Fruit fly (Drosophila melanogaster) whole organism, prepupa: ENCODE data around the gene CG10839.

Source experiments
- Blimp-1 ChIP-seq: fragments of 200-800 bp; sonication (Bioruptor generic); optimal IDR thresholded peaks from 3 replicates; lab custom pipeline; 2017; ENCODE audit warnings: missing biosample characterization, missing genetic modification characterization, mild to moderate bottlenecking, moderate library complexity, missing genetic modification reagents
- CG10669 ChIP-seq: fragments of 200-800 bp; sonication (Bioruptor generic); optimal IDR thresholded peaks from 3 replicates; lab custom pipeline; 2018; ENCODE audit warnings: missing biosample characterization, mild to moderate bottlenecking, missing genetic modification characterization, moderate library complexity
- CG11902 ChIP-seq: fragments of 200-800 bp; sonication (Bioruptor generic); optimal IDR thresholded peaks from 3 replicates; lab custom pipeline; 2016; ENCODE audit warnings: missing biosample characterization, missing genetic modification characterization
- CG1621 ChIP-seq: fragments of 200-800 bp; sonication (Bioruptor generic); optimal IDR thresholded peaks from 3 replicates; lab custom pipeline; 2018; ENCODE audit warnings: missing biosample characterization, mild to moderate bottlenecking, missing genetic modification characterization
- CG16779 ChIP-seq: fragments of 200-800 bp; sonication (Bioruptor generic); optimal IDR thresholded peaks from 3 replicates; lab custom pipeline; 2017; ENCODE audit warnings: missing biosample characterization, mild to moderate bottlenecking, missing genetic modification characterization
- CG3032 ChIP-seq: fragments of 200-800 bp; optimal IDR thresholded peaks from 2 replicates; lab custom pipeline; 2019; ENCODE audit warnings: missing biosample characterization, mild to moderate bottlenecking, missing genetic modification characterization, moderate library complexity
- CG32006 ChIP-seq: fragments of 200-800 bp; sonication (Bioruptor generic); optimal IDR thresholded peaks from 3 replicates; lab custom pipeline; 2017; ENCODE audit warnings: missing biosample characterization, mild to moderate bottlenecking, missing genetic modification characterization
- CG4318 ChIP-seq: fragments of 200-800 bp; sonication (Bioruptor generic); optimal IDR thresholded peaks from 3 replicates; lab custom pipeline; 2017; ENCODE audit warnings: missing biosample characterization, mild to moderate bottlenecking, missing genetic modification characterization
- CG6163 ChIP-seq: fragments of 200-800 bp; sonication (Bioruptor generic); IDR thresholded peaks from 3 replicates; pipeline ENCODE4 v1.3.6; 2022; ENCODE audit warnings: missing biosample characterization, missing genetic modification characterization
- CG6808 ChIP-seq: fragments of 200-800 bp; sonication (Bioruptor generic); optimal IDR thresholded peaks from 3 replicates; lab custom pipeline; 2017; ENCODE audit warnings: missing biosample characterization, missing genetic modification characterization, mild to moderate bottlenecking, moderate library complexity, missing genetic modification reagents
- CG7368 ChIP-seq: fragments of 200-800 bp; sonication (Bioruptor generic); optimal IDR thresholded peaks from 3 replicates; lab custom pipeline; 2016; ENCODE audit warnings: missing biosample characterization, missing genetic modification characterization
- CG8632 ChIP-seq: fragments of 200-800 bp; sonication (Bioruptor generic); optimal IDR thresholded peaks from 3 replicates; lab custom pipeline; 2016; ENCODE audit warnings: missing biosample characterization, missing genetic modification characterization
- Eip75B ChIP-seq: fragments of 200-800 bp; sonication (Bioruptor generic); optimal IDR thresholded peaks from 3 replicates; lab custom pipeline; 2016; ENCODE audit warnings: missing biosample characterization, missing genetic modification characterization
- Eip78C ChIP-seq: fragments of 200-800 bp; sonication (Bioruptor generic); peaks from one replicate; lab custom pipeline; 2016; ENCODE audit warnings: missing biosample characterization, missing genetic modification characterization
- Eip93F ChIP-seq: fragments of 200-800 bp; sonication (Bioruptor generic); optimal IDR thresholded peaks from 2 replicates; lab custom pipeline; 2016; ENCODE audit warnings: missing biosample characterization, mild to moderate bottlenecking, missing genetic modification characterization
- Ets21C ChIP-seq: fragments of 200-800 bp; sonication (Bioruptor generic); optimal IDR thresholded peaks from 3 replicates; lab custom pipeline; 2016; ENCODE audit warnings: missing biosample characterization, missing genetic modification characterization
- Ets96B ChIP-seq: fragments of 200-800 bp; optimal IDR thresholded peaks from 2 replicates; lab custom pipeline; 2019; ENCODE audit warnings: missing biosample characterization, mild to moderate bottlenecking, missing genetic modification characterization, moderate library complexity
- Hr38 ChIP-seq: sonication (Bioruptor generic); optimal IDR thresholded peaks from 2 replicates; lab custom pipeline; 2016; ENCODE audit warnings: missing biosample characterization, missing genetic modification characterization
- Hr4 ChIP-seq: fragments of 200-800 bp; sonication (Bioruptor generic); optimal IDR thresholded peaks from 3 replicates; lab custom pipeline; 2016; ENCODE audit warnings: missing biosample characterization, missing genetic modification characterization
- OdsH ChIP-seq: fragments of 200-800 bp; sonication (Bioruptor generic); optimal IDR thresholded peaks from 3 replicates; lab custom pipeline; 2016; ENCODE audit warnings: missing biosample characterization, missing genetic modification characterization
- Sox102F ChIP-seq: fragments of 200-800 bp; sonication (Bioruptor generic); optimal IDR thresholded peaks from 2 replicates; lab custom pipeline; 2016; ENCODE audit warnings: missing biosample characterization, mild to moderate bottlenecking, missing genetic modification characterization
- Sox14 ChIP-seq: fragments of 200-800 bp; sonication (Bioruptor generic); optimal IDR thresholded peaks from 3 replicates; lab custom pipeline; 2016; ENCODE audit warnings: missing biosample characterization, missing genetic modification characterization
- Sox15 ChIP-seq: fragments of 200-800 bp; sonication (Bioruptor generic); optimal IDR thresholded peaks from 3 replicates; lab custom pipeline; 2016; ENCODE audit warnings: missing biosample characterization, missing genetic modification characterization
- cyc ChIP-seq: fragments of 200-800 bp; sonication (Bioruptor generic); optimal IDR thresholded peaks from 3 replicates; lab custom pipeline; 2016; ENCODE audit warnings: missing biosample characterization, missing genetic modification characterization
- dac ChIP-seq: fragments of 200-800 bp; sonication (Bioruptor generic); optimal IDR thresholded peaks from 2 replicates; lab custom pipeline; 2017; ENCODE audit warnings: missing biosample characterization, mild to moderate bottlenecking, missing genetic modification characterization
- dsx ChIP-seq: fragments of 200-800 bp; optimal IDR thresholded peaks from 3 replicates; lab custom pipeline; 2019; ENCODE audit warnings: missing biosample characterization, mild to moderate bottlenecking, missing genetic modification characterization, moderate library complexity; ENCODE audit not compliant: poor library complexity, severe bottlenecking
- eg ChIP-seq: fragments of 200-800 bp; sonication (Bioruptor generic); IDR thresholded peaks from 3 replicates; pipeline ENCODE4 v1.3.6; 2022; ENCODE audit warnings: missing biosample characterization, missing genetic modification characterization
- fd85E ChIP-seq: fragments of 200-800 bp; sonication (Bioruptor generic); optimal IDR thresholded peaks from 3 replicates; lab custom pipeline; 2016; ENCODE audit warnings: missing biosample characterization, missing genetic modification characterization
- net ChIP-seq: fragments of 200-800 bp; sonication (Bioruptor generic); optimal IDR thresholded peaks from 3 replicates; lab custom pipeline; 2016; ENCODE audit warnings: missing biosample characterization, missing genetic modification characterization
- salr ChIP-seq, 2 experiments: fragments of 200-800 bp; sonication (Bioruptor generic); optimal IDR thresholded peaks; 3 replicates each; lab custom pipeline; 2016 to 2018; ENCODE audit warnings: missing biosample characterization in 2 of 2, missing genetic modification characterization in 2 of 2, mild to moderate bottlenecking in 1 of 2
- spab ChIP-seq: fragments of 200-800 bp; sonication (Bioruptor generic); optimal IDR thresholded peaks from 2 replicates; lab custom pipeline; 2017; ENCODE audit warnings: missing biosample characterization, mild to moderate bottlenecking, missing genetic modification characterization, missing genetic modification reagents
- ss ChIP-seq, 2 experiments: fragments of 200-800 bp; sonication (Bioruptor generic); optimal IDR thresholded peaks; 2 replicates in 1 of 2; 3 replicates in 1 of 2; lab custom pipeline; 2017 to 2018; ENCODE audit warnings: mild to moderate bottlenecking in 2 of 2, missing biosample characterization in 2 of 2, missing genetic modification characterization in 2 of 2, moderate library complexity in 1 of 2
- svp ChIP-seq: fragments of 200-800 bp; sonication (Bioruptor generic); peaks from one replicate; lab custom pipeline; 2016; ENCODE audit warnings: missing biosample characterization, missing genetic modification characterization
- topi ChIP-seq: fragments of 200-800 bp; sonication (Bioruptor generic); optimal IDR thresholded peaks from 3 replicates; lab custom pipeline; 2016; ENCODE audit warnings: missing biosample characterization, missing genetic modification characterization

The CG10839 gene

dm6 chr2L:15979186-15979585 is at the start of gene CG10839:
TSS of gene CG10839 (plus strand) at chr2L:15979486.
- no peak for TF ChIP-seq CG32006 (GFP tag; lab: Kevin White, UChicago)
- TF ChIP-seq Blimp-1 (GFP tag; lab: Kevin White, UChicago) = no peak
- TF ChIP-seq Sox102F (GFP tag; lab: Kevin White, UChicago) = no peak
- TF ChIP-seq spab (GFP tag; lab: Kevin White, UChicago) = no peak
- TF ChIP-seq CG3032 (tag; lab: Kevin White, UChicago) = no peak
- no peak for TF ChIP-seq Sox15
- TF ChIP-seq CG8632 (GFP tag; lab: Kevin White, UChicago) = no peak
- no peak for TF ChIP-seq Eip78C (GFP tag; lab: Kevin White, UChicago)
- no peak for TF ChIP-seq salr (GFP tag; optimal IDR thresholded peaks at IDR 0.05; lab: Kevin White, UChicago)
- no peak for TF ChIP-seq net (GFP tag; lab: Kevin White, UChicago)
- TF ChIP-seq CG10669 (GFP tag; lab: Kevin White, UChicago) = no peak
- TF ChIP-seq, all 60 proteins: peak for 0

dm6 chr2L:15936138-15936537 is 43.1 kb upstream of the CG10839 start:
- peak; percentile 92 for TF ChIP-seq svp (GFP tag; lab: Kevin White, UChicago)
- TF ChIP-seq fd85E (GFP tag; lab: Kevin White, UChicago) = no peak

dm6 chr2L:15941141-15941540 is 38.1 kb upstream of the CG10839 start, which contains the start of gene CG12448:
TSS of gene CG12448 (plus strand) at chr2L:15941441.
- TF ChIP-seq CG6808 (GFP tag; lab: Kevin White, UChicago) = no peak
- no peak for TF ChIP-seq CG11902 (GFP tag; lab: Kevin White, UChicago)
- TF ChIP-seq OdsH (GFP tag; lab: Kevin White, UChicago) = no peak
- TF ChIP-seq Sox102F (GFP tag; lab: Kevin White, UChicago) = no peak
- TF ChIP-seq eg (GFP tag; lab: Robert Waterston, UW) = no peak
- no peak for TF ChIP-seq dac (GFP tag; lab: Kevin White, UChicago)
- TF ChIP-seq CG7368 (GFP tag; lab: Kevin White, UChicago) = no peak
- no peak for TF ChIP-seq Eip78C (GFP tag; lab: Kevin White, UChicago)
- TF ChIP-seq Eip75B = no peak
- no peak for TF ChIP-seq Ets21C (GFP tag; lab: Kevin White, UChicago)
- no peak for TF ChIP-seq cyc (GFP tag; lab: Kevin White, UChicago)
- no peak for TF ChIP-seq ss (GFP tag; optimal IDR thresholded peaks at IDR 0.05; lab: Kevin White, UChicago)
- no peak for TF ChIP-seq salr (GFP tag; optimal IDR thresholded peaks at IDR 0.05; lab: Kevin White, UChicago)
- TF ChIP-seq CG16779 (tag; lab: Kevin White, UChicago) = no peak
- TF ChIP-seq CG4318 (GFP tag; lab: Kevin White, UChicago) = no peak
- TF ChIP-seq Hr38 (GFP tag; lab: Kevin White, UChicago) = no peak
- no peak for TF ChIP-seq Eip93F (GFP tag; lab: Kevin White, UChicago)
- TF ChIP-seq topi (GFP tag; lab: Kevin White, UChicago) = no peak
- no peak for TF ChIP-seq CG6163 (GFP tag; lab: Robert Waterston, UW)

dm6 chr2L:15949457-15949856 is 29.8 kb upstream of the CG10839 start:
- TF ChIP-seq salr (GFP tag; optimal IDR thresholded peaks at IDR 0.05; lab: Kevin White, UChicago) = no peak
- no peak for TF ChIP-seq Hr4
- TF ChIP-seq Ets96B (tag; lab: Kevin White, UChicago) = no peak

- TF ChIP-seq dsx (GFP tag; lab: Kevin White, UChicago) (no peak), Sox15 (no peak), Sox14 (GFP tag; lab: Kevin White, UChicago) (no peak), CG16779 (tag; lab: Kevin White, UChicago) (no peak), Hr38 (GFP tag; lab: Kevin White, UChicago) (no peak), fd85E (GFP tag; lab: Kevin White, UChicago) (no peak), CG1621 (no peak), Eip78C (GFP tag; lab: Kevin White, UChicago) (no peak), cyc (GFP tag; lab: Kevin White, UChicago) (no peak), Blimp-1 (GFP tag; lab: Kevin White, UChicago) (no peak)
- TF ChIP-seq, all 60 proteins: peak for 0
These were observed 21.7 kb upstream of the CG10839 start, which contains the start of gene CG18063 for dm6 chr2L:15957558-15957957. TSS of gene CG18063 (plus strand) at chr2L:15957858.
